Fruit fly (Drosophila melanogaster) whole organism, embryonic: ENCODE data around the gene CG6149.

Experiments used
- Asciz ChIP-seq: fragments of 200-800 bp; sonication (Bioruptor generic); optimal IDR thresholded peaks from 2 replicates; lab custom pipeline; 2017; ENCODE audit warnings: missing biosample characterization, mild to moderate bottlenecking, missing genetic modification characterization, missing genetic modification reagents
- CG10267 ChIP-seq: fragments of 200-800 bp; sonication (Bioruptor generic); optimal IDR thresholded peaks from 2 replicates; lab custom pipeline; 2018; ENCODE audit warnings: missing biosample characterization, mild to moderate bottlenecking, missing genetic modification characterization, moderate library complexity
- CG10565 ChIP-seq: fragments of 200-800 bp; sonication (Bioruptor generic); optimal IDR thresholded peaks from 3 replicates; lab custom pipeline; 2016; ENCODE audit warnings: missing biosample characterization, mild to moderate bottlenecking, missing genetic modification characterization
- CG12236 ChIP-seq: fragments of 200-800 bp; sonication (Bioruptor generic); optimal IDR thresholded peaks from 2 replicates; lab custom pipeline; 2016; ENCODE audit warnings: missing biosample characterization, missing genetic modification characterization
- CG14667 ChIP-seq: fragments of 200-800 bp; sonication (Bioruptor generic); IDR thresholded peaks from 2 replicates; pipeline ENCODE4 v1.3.6; 2022; ENCODE audit warnings: missing biosample characterization, missing genetic modification characterization
- CG14710 ChIP-seq: fragments of 200-800 bp; sonication (Bioruptor generic); optimal IDR thresholded peaks from 3 replicates; lab custom pipeline; 2019; ENCODE audit warnings: missing biosample characterization, mild to moderate bottlenecking, missing genetic modification characterization, moderate library complexity
- CG15073 ChIP-seq: fragments of 200-800 bp; sonication (Bioruptor generic); optimal IDR thresholded peaks from 2 replicates; lab custom pipeline; 2016; ENCODE audit warnings: missing biosample characterization, missing genetic modification characterization
- CG16815 ChIP-seq: fragments of 200-800 bp; sonication (Bioruptor generic); optimal IDR thresholded peaks from 3 replicates; lab custom pipeline; 2017; ENCODE audit warnings: missing biosample characterization, mild to moderate bottlenecking, missing genetic modification characterization
- CG1792 ChIP-seq: fragments of 200-800 bp; sonication (Bioruptor generic); optimal IDR thresholded peaks from 2 replicates; lab custom pipeline; 2016; ENCODE audit warnings: missing biosample characterization, missing genetic modification characterization
- CG1832 ChIP-seq: fragments of 200-800 bp; sonication (Bioruptor generic); optimal IDR thresholded peaks from 2 replicates; lab custom pipeline; 2017; ENCODE audit warnings: missing biosample characterization, mild to moderate bottlenecking, missing genetic modification characterization, inconsistent platforms
- CG30020 ChIP-seq: fragments of 200-800 bp; optimal IDR thresholded peaks from 2 replicates; lab custom pipeline; 2019; ENCODE audit warnings: missing biosample characterization, mild to moderate bottlenecking, missing genetic modification characterization, moderate library complexity
- CG3065 ChIP-seq: fragments of 200-800 bp; sonication (Bioruptor generic); optimal IDR thresholded peaks from 2 replicates; lab custom pipeline; 2016; ENCODE audit warnings: missing biosample characterization, missing genetic modification characterization
- CG33213 ChIP-seq: fragments of 200-800 bp; sonication (Bioruptor generic); optimal IDR thresholded peaks from 3 replicates; lab custom pipeline; 2016; ENCODE audit warnings: missing biosample characterization, missing genetic modification characterization
- CG7786 ChIP-seq: fragments of 200-800 bp; sonication (Bioruptor generic); optimal IDR thresholded peaks from 2 replicates; lab custom pipeline; 2016; ENCODE audit warnings: missing biosample characterization, missing genetic modification characterization
- CG8290 ChIP-seq, 3 experiments: fragments of 200-800 bp; sonication (Bioruptor generic); optimal IDR thresholded peaks; 2 replicates each; lab custom pipeline; 2016 to 2019; ENCODE audit warnings: missing biosample characterization in 3 of 3, missing genetic modification characterization in 3 of 3, mild to moderate bottlenecking in 2 of 3, moderate library complexity in 1 of 3
- CG9215 ChIP-seq: fragments of 200-800 bp; sonication (Bioruptor generic); IDR thresholded peaks from 2 replicates; pipeline ENCODE4 v1.3.6; 2022; ENCODE audit warnings: missing biosample characterization, missing genetic modification characterization
- Deaf1 ChIP-seq: fragments of 200-800 bp; optimal IDR thresholded peaks from 3 replicates; lab custom pipeline; 2019; ENCODE audit warnings: missing biosample characterization, mild to moderate bottlenecking, missing genetic modification characterization, moderate library complexity
- Fer1 ChIP-seq: fragments of 200-800 bp; sonication (Bioruptor generic); optimal IDR thresholded peaks from 2 replicates; lab custom pipeline; 2017; ENCODE audit warnings: missing biosample characterization, mild to moderate bottlenecking, missing genetic modification characterization
- H2.0 ChIP-seq: fragments of 200-800 bp; sonication (Bioruptor generic); IDR thresholded peaks from 2 replicates; pipeline ENCODE4 v1.3.6; 2022; ENCODE audit warnings: missing biosample characterization, missing genetic modification characterization
- Lpt ChIP-seq: fragments of >200 bp; optimal IDR thresholded peaks from 2 replicates; lab custom pipeline; 2018; ENCODE audit warnings: missing biosample characterization, missing genetic modification characterization
- NK7.1 ChIP-seq: fragments of 200-800 bp; sonication (Bioruptor generic); optimal IDR thresholded peaks from 3 replicates; lab custom pipeline; 2016; ENCODE audit warnings: missing biosample characterization, missing genetic modification characterization
- Nf-YA ChIP-seq: fragments of 200-800 bp; sonication (Bioruptor generic); IDR thresholded peaks from 2 replicates; pipeline ENCODE4 v1.3.6; 2022; ENCODE audit warnings: missing biosample characterization, missing genetic modification characterization
- Opbp ChIP-seq: fragments of 200-800 bp; sonication (Bioruptor generic); IDR thresholded peaks from 3 replicates; pipeline ENCODE4 v1.3.6; 2022; ENCODE audit warnings: missing biosample characterization, missing genetic modification characterization; ENCODE audit not compliant: partially characterized antibody
- Rfx ChIP-seq: fragments of 200-800 bp; sonication (Bioruptor generic); IDR thresholded peaks from 2 replicates; pipeline ENCODE4 v1.3.6; 2022; ENCODE audit warnings: missing biosample characterization, missing genetic modification characterization
- Spps ChIP-seq: fragments of 200-800 bp; sonication (Bioruptor generic); optimal IDR thresholded peaks from 2 replicates; lab custom pipeline; 2018; ENCODE audit warnings: missing biosample characterization, mild to moderate bottlenecking, missing genetic modification characterization
- Stat92E ChIP-seq, 3 experiments: fragments of >200 bp in 2 of 3; fragments of 200-800 bp in 1 of 3; sonication (Bioruptor generic) in 1 of 3; optimal IDR thresholded peaks; 2 replicates each; lab custom pipeline; 2017 to 2019; ENCODE audit warnings: missing biosample characterization in 3 of 3, missing genetic modification characterization in 3 of 3, mild to moderate bottlenecking in 1 of 3, moderate library complexity in 1 of 3
- Usf ChIP-seq: fragments of 200-800 bp; sonication (Bioruptor generic); optimal IDR thresholded peaks from 2 replicates; lab custom pipeline; 2017; ENCODE audit warnings: missing genotype, missing biosample characterization, missing genetic modification characterization
- az2 ChIP-seq: fragments of 200-800 bp; sonication (Bioruptor generic); optimal IDR thresholded peaks from 3 replicates; lab custom pipeline; 2016; ENCODE audit warnings: missing biosample characterization, missing genetic modification characterization
- cad ChIP-seq: fragments of >200 bp; optimal IDR thresholded peaks from 2 replicates; lab custom pipeline; 2017; ENCODE audit warnings: missing biosample characterization, missing genetic modification characterization
- ci ChIP-seq: fragments of 200-800 bp; sonication (Bioruptor generic); IDR thresholded peaks from 3 replicates; pipeline ENCODE4 v1.3.6; 2022; ENCODE audit warnings: missing biosample characterization, missing genetic modification characterization
- dati ChIP-seq: fragments of 200-800 bp; sonication (Bioruptor generic); IDR thresholded peaks from 2 replicates; pipeline ENCODE4 v1.3.6; 2022; ENCODE audit warnings: missing biosample characterization, missing genetic modification characterization
- ewg ChIP-seq: fragments of 200-800 bp; sonication (Bioruptor generic); optimal IDR thresholded peaks from 3 replicates; lab custom pipeline; 2017; ENCODE audit warnings: mild to moderate bottlenecking, missing biosample characterization, missing genetic modification reagents, missing genetic modification characterization
- fd3F ChIP-seq: fragments of 200-800 bp; sonication (Bioruptor generic); optimal IDR thresholded peaks from 2 replicates; lab custom pipeline; 2018; ENCODE audit warnings: missing biosample characterization, mild to moderate bottlenecking, missing genetic modification characterization, moderate library complexity
- fd64A ChIP-seq: fragments of 200-800 bp; sonication (Bioruptor generic); optimal IDR thresholded peaks from 3 replicates; lab custom pipeline; 2018; ENCODE audit warnings: missing biosample characterization, mild to moderate bottlenecking, missing genetic modification characterization
- ftz-f1 ChIP-seq: fragments of 200-800 bp; sonication (Bioruptor generic); optimal IDR thresholded peaks from 2 replicates; lab custom pipeline; 2016; ENCODE audit warnings: missing biosample characterization, missing genetic modification characterization
- grau ChIP-seq: fragments of 200-800 bp; optimal IDR thresholded peaks from 3 replicates; lab custom pipeline; 2019; ENCODE audit warnings: missing biosample characterization, mild to moderate bottlenecking, missing genetic modification characterization, moderate library complexity
- gsb-n ChIP-seq: fragments of 200-800 bp; sonication (Bioruptor generic); optimal IDR thresholded peaks from 3 replicates; lab custom pipeline; 2018; ENCODE audit warnings: missing biosample characterization, mild to moderate bottlenecking, missing genetic modification characterization
- hbn ChIP-seq: fragments of 200-800 bp; sonication (Bioruptor generic); IDR thresholded peaks from 2 replicates; pipeline ENCODE4 v1.3.6; 2022; ENCODE audit warnings: missing biosample characterization, missing genetic modification characterization; ENCODE audit not compliant: partially characterized antibody
- knrl ChIP-seq: fragments of 200-800 bp; sonication (Bioruptor generic); IDR thresholded peaks from 3 replicates; pipeline ENCODE4 v1.3.6; 2022; ENCODE audit warnings: missing biosample characterization, missing genetic modification characterization; ENCODE audit not compliant: partially characterized antibody
- lmd ChIP-seq: fragments of 200-800 bp; sonication (Bioruptor generic); IDR thresholded peaks from 2 replicates; pipeline ENCODE4 v1.3.6; 2022; ENCODE audit warnings: missing biosample characterization, missing genetic modification characterization
- pzg ChIP-seq: fragments of 200-800 bp; sonication (Bioruptor generic); optimal IDR thresholded peaks from 3 replicates; lab custom pipeline; 2018; ENCODE audit warnings: missing biosample characterization, mild to moderate bottlenecking, missing genetic modification characterization, moderate library complexity
- repo ChIP-seq: fragments of 200-800 bp; sonication (Bioruptor generic); optimal IDR thresholded peaks from 2 replicates; lab custom pipeline; 2016; ENCODE audit warnings: missing biosample characterization, missing genetic modification characterization
- rib ChIP-seq: fragments of 200-800 bp; sonication (Bioruptor generic); IDR thresholded peaks from 2 replicates; pipeline ENCODE4 v1.3.6; 2022; ENCODE audit warnings: missing biosample characterization, missing genetic modification characterization
- seq ChIP-seq: fragments of 200-800 bp; sonication (Bioruptor generic); IDR thresholded peaks from 2 replicates; pipeline ENCODE4 v1.3.6; 2022; ENCODE audit warnings: missing biosample characterization, missing genetic modification characterization
- tin ChIP-seq: fragments of 200-800 bp; sonication (Bioruptor generic); optimal IDR thresholded peaks from 3 replicates; lab custom pipeline; 2016; ENCODE audit warnings: missing biosample characterization, missing genetic modification characterization
- tio ChIP-seq: fragments of 200-800 bp; sonication (Bioruptor generic); optimal IDR thresholded peaks from 2 replicates; lab custom pipeline; 2017; ENCODE audit warnings: missing biosample characterization, missing genetic modification characterization, inconsistent platforms
- unc-4 ChIP-seq: fragments of 200-800 bp; sonication (Bioruptor generic); IDR thresholded peaks from 2 replicates; pipeline ENCODE4 v1.3.6; 2022; ENCODE audit warnings: missing biosample characterization, missing genetic modification characterization; ENCODE audit not compliant: partially characterized antibody
- wor ChIP-seq: fragments of 200-800 bp; sonication (Bioruptor generic); IDR thresholded peaks from 2 replicates; pipeline ENCODE4 v1.3.6; 2022; ENCODE audit warnings: missing biosample characterization, missing genetic modification characterization
- z ChIP-seq: fragments of 200-800 bp; sonication (Bioruptor generic); IDR thresholded peaks from 3 replicates; pipeline ENCODE4 v1.3.6; 2022; ENCODE audit warnings: missing biosample characterization, missing genetic modification characterization

CG6149 gene

dm6 chr3L:11418041-11418674, 17.1 kb downstream of the CG6149 start (continued):
- TF ChIP-seq H2.0 (GFP tag; lab: Robert Waterston, UW): peak; percentile 98
- TF ChIP-seq CG15073 (GFP tag; lab: Kevin White, UChicago): peak; percentile 63
- peak; percentile 91 for TF ChIP-seq CG14667
- no peak for TF ChIP-seq Opbp (GFP tag; lab: Robert Waterston, UW)
- no peak for TF ChIP-seq knrl (GFP tag; lab: Robert Waterston, UW)
- peak; percentile 83 for TF ChIP-seq rib (GFP tag; lab: Robert Waterston, UW)
- peak; percentile 89 for TF ChIP-seq ewg (GFP tag; lab: Kevin White, UChicago)
- no peak for TF ChIP-seq cad
- peak; percentile 72 for TF ChIP-seq CG3065
- peak; percentile 75 for TF ChIP-seq Deaf1
- TF ChIP-seq CG14710 (tag; lab: Kevin White, UChicago): peak; percentile 97
- no peak for TF ChIP-seq CG1832
- peak; percentile 45 for TF ChIP-seq NK7.1 (GFP tag; lab: Kevin White, UChicago)
- peak; percentile 67 for TF ChIP-seq CG1792 (GFP tag; lab: Kevin White, UChicago)
- TF ChIP-seq az2: peak; percentile 87
- TF ChIP-seq Nf-YA: peak; percentile 84
- TF ChIP-seq z (GFP tag; lab: Robert Waterston, UW): peak; percentile 63; the same call in 2 of the 3 replicates
- TF ChIP-seq tin (GFP tag; lab: Kevin White, UChicago): peak; percentile 93
- TF ChIP-seq CG7786: peak; percentile 91
- TF ChIP-seq fd64A (GFP tag; lab: Kevin White, UChicago): peak; percentile 81
- TF ChIP-seq grau (tag; lab: Kevin White, UChicago): peak; percentile 100
- peak; percentile 93 for TF ChIP-seq gsb-n (tag; lab: Kevin White, UChicago)
- peak; percentile 92 for TF ChIP-seq Fer1 (GFP tag; lab: Kevin White, UChicago)
- TF ChIP-seq Lpt (GFP tag; lab: Kevin White, UChicago): no peak
- peak; percentile 97 for TF ChIP-seq wor (GFP tag; lab: Robert Waterston, UW)
- peak; percentile 78 for TF ChIP-seq dati (GFP tag; lab: Robert Waterston, UW)
- peak; percentile 94 for TF ChIP-seq Asciz (GFP tag; lab: Kevin White, UChicago)
- peak in 1 of 3 experiments; percentile 63 for TF ChIP-seq Stat92E (GFP tag; optimal IDR thresholded peaks at IDR 0.05; lab: Kevin White, UChicago)
- TF ChIP-seq unc-4 (GFP tag; lab: Robert Waterston, UW): no peak
- peak; percentile 89 for TF ChIP-seq CG9215 (GFP tag; lab: Robert Waterston, UW)
- peak; percentile 50 for TF ChIP-seq CG12236 (GFP tag; lab: Kevin White, UChicago)
- TF ChIP-seq ci: peak; percentile 99
- peak; percentile 91 for TF ChIP-seq CG16815 (GFP tag; lab: Kevin White, UChicago)
- TF ChIP-seq lmd (GFP tag; lab: Robert Waterston, UW): peak; percentile 97
- TF ChIP-seq fd3F (GFP tag; lab: Kevin White, UChicago): peak; percentile 84
- TF ChIP-seq CG10267 (tag; lab: Kevin White, UChicago): peak; percentile 92
- TF ChIP-seq pzg (GFP tag; lab: Kevin White, UChicago): no peak
- TF ChIP-seq CG33213: peak; percentile 74
- peak; percentile 97 for TF ChIP-seq seq (GFP tag; lab: Robert Waterston, UW)
- peak; percentile 66 for TF ChIP-seq repo (GFP tag; lab: Kevin White, UChicago)
- TF ChIP-seq ftz-f1 (GFP tag; lab: Kevin White, UChicago): no peak
- peak; percentile 86 for TF ChIP-seq Usf
- no peak for TF ChIP-seq hbn (GFP tag; lab: Robert Waterston, UW)
- peak; percentile 76 for TF ChIP-seq CG30020 (tag; lab: Kevin White, UChicago)
- TF ChIP-seq Rfx (GFP tag; lab: Robert Waterston, UW): peak; percentile 96
- TF ChIP-seq CG8290 (GFP tag; optimal IDR thresholded peaks at IDR 0.05; lab: Kevin White, UChicago): peak; percentile 86
- peak; percentile 84 to 93 for TF ChIP-seq CG8290 (tag; optimal IDR thresholded peaks at IDR 0.05; lab: Kevin White, UChicago)
- peak; percentile 94 for TF ChIP-seq Spps (tag; lab: Kevin White, UChicago)
- peak; percentile 70 for TF ChIP-seq CG10565
- TF ChIP-seq tio (GFP tag; lab: Kevin White, UChicago): peak; percentile 63
